Fruit fly (Drosophila melanogaster): ENCODE measurements around the gene CG1971.

DNA sequence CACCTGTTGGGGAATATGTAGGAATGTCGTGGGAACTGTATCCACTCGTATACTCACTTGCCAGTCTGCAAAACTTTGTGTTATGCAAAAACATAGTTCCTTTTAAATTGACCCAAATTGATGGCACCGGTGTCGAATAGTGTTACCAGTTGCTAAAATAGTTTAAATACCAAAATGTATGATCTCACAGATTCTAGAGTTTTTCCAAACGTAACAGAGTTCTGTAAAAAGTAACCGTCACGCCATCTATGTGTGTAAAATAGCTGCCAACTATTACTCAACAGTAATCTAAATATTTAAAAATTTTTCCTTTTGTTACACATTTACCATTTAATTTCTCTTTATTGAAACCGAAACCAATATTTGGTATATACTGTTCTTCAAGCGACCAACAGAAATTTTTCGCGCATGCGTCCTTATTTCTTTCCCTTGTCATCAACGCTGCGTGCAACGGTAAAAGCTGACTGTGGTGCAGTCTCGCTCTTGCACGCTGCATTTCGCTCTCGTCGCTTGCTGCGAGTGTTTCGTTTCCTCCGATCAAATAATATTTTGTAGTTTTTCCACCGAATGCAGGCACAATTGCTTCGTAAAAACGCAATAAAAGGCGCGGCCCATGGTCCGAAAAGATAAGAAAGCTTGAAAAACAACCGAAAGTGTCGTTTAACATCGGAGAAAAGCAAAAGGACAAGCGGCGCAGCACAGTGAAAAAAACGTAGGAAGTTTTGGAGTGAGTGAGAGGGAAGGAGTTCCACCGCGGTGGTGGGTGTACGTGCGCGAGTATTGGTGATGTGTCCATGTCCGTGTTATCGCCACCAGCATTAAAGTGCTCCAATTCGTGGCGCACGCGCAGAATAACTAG lies 7.1 kb downstream of the CG1971 start, which contains the start of the genes FeCH and RhoGAP100F:
- TF ChIP-seq CTCF (optimal IDR thresholded peaks at IDR 0.05) = peak; percentile 73 to 88
- TF ChIP-seq CG8478 (optimal IDR thresholded peaks at IDR 0.05) = no peak
